Comparison of ENCODE assay signal across 4 fruit fly cellular contexts in genomic region chrX:3108903-3109302, dm6.
TF ChIP-seq lines count a peak whose summit lies in the region.

No protein-coding gene starts in this region.

- TF ChIP-seq CTCF in whole organism, embryonic (GFP tag; optimal IDR thresholded peaks at IDR 0.05; lab: Kevin White, UChicago) = no peak

TF ChIP-seq in whole organism, embryonic, 481 proteins besides CTCF, POLR2A, EP300 and RAD21 (continues in another document):
- TF ChIP-seq fd96Cb (tag; optimal IDR thresholded peaks at IDR 0.05; lab: Kevin White, UChicago) (no peak), Eip74EF (GFP tag; optimal IDR thresholded peaks at IDR 0.05; lab: Kevin White, UChicago) (peak in 1 of 2 experiments; percentile 0), nerfin-2 (GFP tag; IDR thresholded peaks at IDR 0.05; lab: Robert Waterston, UW; ENCODE audit: partially characterized antibody) (no peak), Abd-B (GFP tag; optimal IDR thresholded peaks at IDR 0.05; lab: Kevin White, UChicago) (peak; percentile 63), chif (GFP tag; optimal IDR thresholded peaks at IDR 0.05; lab: Kevin White, UChicago) (no peak), mld (GFP tag; IDR thresholded peaks at IDR 0.05; lab: Robert Waterston, UW; ENCODE audit: partially characterized antibody) (no peak), Dek (tag; optimal IDR thresholded peaks at IDR 0.05; lab: Kevin White, UChicago) (peak; percentile 25), wor (GFP tag; IDR thresholded peaks at IDR 0.05; lab: Robert Waterston, UW) (peak; percentile 51; the same call in 1 of the 2 replicates), Sry-β (GFP tag; optimal IDR thresholded peaks at IDR 0.05; lab: Kevin White, UChicago) (no peak), sd (tag; optimal IDR thresholded peaks at IDR 0.05; lab: Kevin White, UChicago) (no peak), CG8765 (GFP tag; IDR thresholded peaks at IDR 0.05; lab: Robert Waterston, UW) (no peak), CG6654 (GFP tag; optimal IDR thresholded peaks at IDR 0.05; lab: Kevin White, UChicago) (no peak), tio (GFP tag; optimal IDR thresholded peaks at IDR 0.05; lab: Kevin White, UChicago) (peak; percentile 39), CG15479 (GFP tag; optimal IDR thresholded peaks at IDR 0.05; lab: Kevin White, UChicago) (no peak), CG17328 (GFP tag; IDR thresholded peaks at IDR 0.05; lab: Robert Waterston, UW) (peak; percentile 62), Rx (GFP tag; IDR thresholded peaks at IDR 0.05; lab: Robert Waterston, UW) (no peak), CG10366 (GFP tag; IDR thresholded peaks at IDR 0.05; lab: Robert Waterston, UW) (peak; percentile 31; the same call in 1 of the 2 replicates), Dad (GFP tag; optimal IDR thresholded peaks at IDR 0.05; lab: Kevin White, UChicago) (no peak), nau (GFP tag; optimal IDR thresholded peaks at IDR 0.05; lab: Kevin White, UChicago) (no peak), TFAM (GFP tag; optimal IDR thresholded peaks at IDR 0.05; lab: Kevin White, UChicago) (no peak), CG18262 (tag; optimal IDR thresholded peaks at IDR 0.05; lab: Kevin White, UChicago) (peak; percentile 52), CG2889 (GFP tag; IDR thresholded peaks at IDR 0.05; lab: Robert Waterston, UW) (0 out of 3 replicates have a peak, but pooled peaks have one; percentile 40)

TF ChIP-seq in whole organism, prepupa, 60 proteins besides CTCF, POLR2A, EP300 and RAD21 (continues in another document):
- TF ChIP-seq svp (GFP tag; lab: Kevin White, UChicago) (peak; percentile 48), achi (GFP tag; optimal IDR thresholded peaks at IDR 0.05; lab: Kevin White, UChicago) (peak; percentile 57), CG16779 (tag; optimal IDR thresholded peaks at IDR 0.05; lab: Kevin White, UChicago) (no peak), CG34406 (GFP tag; optimal IDR thresholded peaks at IDR 0.05; lab: Kevin White, UChicago) (peak; percentile 45), Gug (GFP tag; IDR thresholded peaks at IDR 0.05; lab: Robert Waterston, UW) (peak; percentile 63), CG1621 (tag; optimal IDR thresholded peaks at IDR 0.05; lab: Kevin White, UChicago) (no peak), net (GFP tag; optimal IDR thresholded peaks at IDR 0.05; lab: Kevin White, UChicago) (peak; percentile 3), CG31627 (GFP tag; optimal IDR thresholded peaks at IDR 0.05; lab: Kevin White, UChicago) (no peak), salr (GFP tag; optimal IDR thresholded peaks at IDR 0.05; lab: Kevin White, UChicago) (peak in 1 of 2 experiments; percentile 46), CG10631 (GFP tag; optimal IDR thresholded peaks at IDR 0.05; lab: Kevin White, UChicago) (peak; percentile 50), Hr4 (GFP tag; optimal IDR thresholded peaks at IDR 0.05; lab: Kevin White, UChicago) (peak; percentile 30), CG6163 (GFP tag; IDR thresholded peaks at IDR 0.05; lab: Robert Waterston, UW) (peak; percentile 37; the same call in 1 of the 3 replicates), Eip78C (GFP tag; lab: Kevin White, UChicago) (peak; percentile 73), Met (GFP tag; optimal IDR thresholded peaks at IDR 0.05; lab: Kevin White, UChicago) (no peak), Lpt (GFP tag; optimal IDR thresholded peaks at IDR 0.05; lab: Kevin White, UChicago) (peak; percentile 11), pdm3 (GFP tag; optimal IDR thresholded peaks at IDR 0.05; lab: Kevin White, UChicago) (peak; percentile 8), CG8119 (GFP tag; IDR thresholded peaks at IDR 0.05; lab: Robert Waterston, UW) (peak; percentile 78), CG11294 (GFP tag; IDR thresholded peaks at IDR 0.05; lab: Robert Waterston, UW) (peak; percentile 38; the same call in 1 of the 2 replicates), dsx (GFP tag; optimal IDR thresholded peaks at IDR 0.05; lab: Kevin White, UChicago; ENCODE audit: poor library complexity, severe bottlenecking) (no peak), CG3032 (tag; optimal IDR thresholded peaks at IDR 0.05; lab: Kevin White, UChicago) (peak; percentile 20), spab (GFP tag; optimal IDR thresholded peaks at IDR 0.05; lab: Kevin White, UChicago) (no peak), CG32006 (GFP tag; optimal IDR thresholded peaks at IDR 0.05; lab: Kevin White, UChicago) (peak; percentile 72), ss (GFP tag; optimal IDR thresholded peaks at IDR 0.05; lab: Kevin White, UChicago) (peak in 1 of 2 experiments; percentile 38), vri (GFP tag; optimal IDR thresholded peaks at IDR 0.05; lab: Kevin White, UChicago) (no peak)

TF ChIP-seq in whole organism, pupa, 21 proteins besides CTCF, POLR2A, EP300 and RAD21:
- TF ChIP-seq Ets98B (GFP tag; IDR thresholded peaks at IDR 0.05; lab: Robert Waterston, UW) (peak; percentile 38; the same call in 1 of the 2 replicates), Snoo (tag; optimal IDR thresholded peaks at IDR 0.05; lab: Kevin White, UChicago) (no peak), CG12605 (GFP tag; IDR thresholded peaks at IDR 0.05; lab: Robert Waterston, UW) (peak; percentile 68), CG10348 (GFP tag; IDR thresholded peaks at IDR 0.05; lab: Robert Waterston, UW) (no peak), rn (GFP tag; IDR thresholded peaks at IDR 0.05; lab: Robert Waterston, UW) (no peak), CG32121 (GFP tag; IDR thresholded peaks at IDR 0.05; lab: Robert Waterston, UW) (peak; percentile 57), CG4496 (GFP tag; IDR thresholded peaks at IDR 0.05; lab: Robert Waterston, UW) (peak; percentile 71; the same call in 1 of the 3 replicates), CG13204 (GFP tag; optimal IDR thresholded peaks at IDR 0.05; lab: Kevin White, UChicago) (no peak), CG17806 (tag; optimal IDR thresholded peaks at IDR 0.05; lab: Kevin White, UChicago) (no peak), CG9948 (tag; optimal IDR thresholded peaks at IDR 0.05; lab: Kevin White, UChicago) (peak; percentile 14), CG15710 (tag; optimal IDR thresholded peaks at IDR 0.05; lab: Kevin White, UChicago) (peak; percentile 51)

TF ChIP-seq in whole organism, wandering third instar larva, 38 proteins besides CTCF, POLR2A, EP300 and RAD21:
- peak; percentile 34 for TF ChIP-seq HLH106 (tag; optimal IDR thresholded peaks at IDR 0.05; lab: Kevin White, UChicago)
- peak; percentile 11 for TF ChIP-seq rgr (GFP tag; optimal IDR thresholded peaks at IDR 0.05; lab: Kevin White, UChicago)
- TF ChIP-seq Dfd (GFP tag; optimal IDR thresholded peaks at IDR 0.05; lab: Kevin White, UChicago) = peak; percentile 6
- TF ChIP-seq GATAd (GFP tag; optimal IDR thresholded peaks at IDR 0.05; lab: Kevin White, UChicago) = no peak
- no peak for TF ChIP-seq dsf (GFP tag; optimal IDR thresholded peaks at IDR 0.05; lab: Kevin White, UChicago; ENCODE audit: borderline replicate concordance)
TF ChIP-seq in whole organism, wandering third instar larva: peak in this region for 3.

Comparison
In these comparisons a context has a peak if more than half of its experiments do, and no peak if none do; other contexts are left out.
1. Of the 7 proteins assayed by ChIP-seq in both whole organism, embryonic and whole organism, prepupa: peak only in whole organism, embryonic: Sox102F; only in whole organism, prepupa: Gug and Lpt; in both: none; in neither: 4.